Fruit fly (Drosophila melanogaster) whole organism, larva: Measurements from ENCODE around the gene RapGAP1.

Source experiments
- noc ChIP-seq: fragments of 200-800 bp; sonication (Bioruptor generic); optimal IDR thresholded peaks from 3 replicates; lab custom pipeline; 2019; ENCODE audit warnings: missing biosample characterization, mild to moderate bottlenecking, missing genetic modification characterization, moderate library complexity

RapGAP1 gene

DNA sequence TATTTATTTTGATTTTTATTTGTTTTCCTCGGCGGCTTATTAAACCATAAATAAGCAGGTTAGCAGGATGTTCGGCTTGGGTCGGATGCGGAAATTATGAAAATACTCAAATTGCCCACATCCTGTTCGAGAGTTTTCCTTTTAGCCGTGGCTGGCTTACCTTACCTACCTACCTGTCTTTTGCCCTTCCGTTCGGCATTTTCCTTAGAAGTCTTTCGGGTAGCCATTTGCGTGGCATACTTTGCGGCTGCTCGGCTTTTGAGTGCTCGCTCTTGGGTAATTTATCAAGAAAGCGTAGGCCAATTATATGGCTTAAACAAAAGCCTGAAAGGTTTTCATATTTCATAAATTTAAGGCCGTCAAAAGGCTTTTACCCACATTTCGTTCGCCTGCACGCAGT, 14.1 kb upstream of the RapGAP1 start:
- TF ChIP-seq noc (tag; lab: Kevin White, UChicago) = no peak

DNA sequence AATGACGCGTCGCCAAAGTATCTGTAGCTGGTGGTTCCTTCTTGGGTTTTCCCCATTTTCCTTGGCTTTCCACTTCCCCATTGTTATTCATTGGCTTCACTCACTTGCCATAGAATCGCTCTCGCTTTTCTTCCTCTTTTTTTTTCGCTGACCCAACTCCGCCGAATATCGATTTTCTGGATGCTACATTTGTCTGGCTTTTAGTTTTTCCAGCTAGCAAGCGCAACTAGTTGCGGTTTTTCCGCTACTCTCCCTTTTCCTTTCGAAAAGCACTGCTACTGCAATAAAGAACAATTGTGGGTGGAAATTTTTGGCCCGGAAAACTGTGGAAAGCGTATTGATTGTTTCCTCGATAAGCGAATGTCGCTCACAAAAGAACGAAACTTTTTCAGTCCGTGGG, 8.3 kb upstream of the RapGAP1 start:
- TF ChIP-seq noc (tag; lab: Kevin White, UChicago) = no peak

DNA sequence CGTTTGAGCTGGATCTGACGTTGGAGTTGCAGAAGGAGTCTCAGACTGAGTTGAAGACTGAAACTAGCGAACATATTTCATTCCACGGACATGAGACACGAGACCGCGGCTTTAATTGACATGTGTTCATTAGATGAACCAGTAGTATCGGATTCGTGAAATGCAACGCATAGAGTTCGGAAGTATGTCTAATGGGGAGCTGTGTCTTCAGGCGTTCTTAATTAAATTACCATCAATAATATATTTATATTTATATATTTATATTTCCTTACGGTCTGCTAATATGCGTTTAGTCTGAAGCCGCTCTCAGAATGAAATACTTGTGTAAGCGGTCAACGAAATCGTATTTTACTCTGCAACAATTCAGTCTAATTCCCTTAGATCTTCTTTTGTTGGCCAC, 2.8 kb upstream of the RapGAP1 start, which contains the start of gene Spn28B:
Gene Spn28B, plus strand, starts transcription at position 301 of the 400 bp plus-strand sequence.
- TF ChIP-seq noc (tag; lab: Kevin White, UChicago) = no peak

DNA sequence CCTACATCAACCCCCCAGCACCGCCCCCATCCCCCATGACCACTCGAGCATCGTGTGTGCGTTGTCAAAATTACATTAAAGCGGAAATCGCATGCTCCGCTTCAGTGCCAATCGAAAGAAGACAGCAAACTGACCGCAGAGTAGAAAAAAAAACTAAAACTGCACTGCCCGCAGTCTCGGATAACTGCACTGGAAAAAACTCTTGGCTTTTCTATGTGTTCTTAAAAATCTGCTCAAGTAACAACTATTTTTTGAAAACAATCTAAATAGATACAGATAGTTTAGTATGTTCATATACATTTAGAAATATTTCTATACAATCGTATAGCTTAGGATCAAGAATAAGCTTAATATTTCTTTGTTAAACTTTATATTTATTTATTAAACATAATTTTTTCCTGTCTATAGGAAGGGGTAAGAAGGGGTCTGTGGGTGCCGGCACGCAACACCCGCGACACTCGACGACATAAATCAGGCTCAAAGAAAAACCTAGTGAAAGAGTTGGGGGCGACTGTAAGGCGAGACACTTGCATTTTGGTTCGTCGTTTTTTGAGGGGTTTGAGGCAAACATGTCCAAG, 2.0 kb upstream of the RapGAP1 start:
- no peak for TF ChIP-seq noc (tag; lab: Kevin White, UChicago)

DNA sequence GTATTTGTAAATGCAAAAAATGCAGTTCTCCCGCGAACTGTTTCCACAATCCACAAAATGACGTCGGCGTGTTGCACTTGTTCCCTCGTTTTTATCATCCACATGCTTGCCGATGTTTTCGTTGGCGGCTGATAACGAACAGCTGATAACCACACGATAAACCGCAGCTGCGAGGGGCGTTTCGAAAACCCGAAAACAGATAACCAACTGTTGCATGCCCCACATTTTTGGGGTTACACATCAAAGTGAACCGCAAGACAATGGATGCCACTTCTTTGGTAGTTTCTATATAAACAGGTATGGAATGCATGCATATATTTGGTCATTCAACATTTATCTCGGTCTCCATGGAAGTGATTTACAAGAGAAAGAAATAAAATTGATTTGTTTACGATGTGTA, 1.1 kb downstream of the RapGAP1 start:
- no peak for TF ChIP-seq noc (tag; lab: Kevin White, UChicago)

DNA sequence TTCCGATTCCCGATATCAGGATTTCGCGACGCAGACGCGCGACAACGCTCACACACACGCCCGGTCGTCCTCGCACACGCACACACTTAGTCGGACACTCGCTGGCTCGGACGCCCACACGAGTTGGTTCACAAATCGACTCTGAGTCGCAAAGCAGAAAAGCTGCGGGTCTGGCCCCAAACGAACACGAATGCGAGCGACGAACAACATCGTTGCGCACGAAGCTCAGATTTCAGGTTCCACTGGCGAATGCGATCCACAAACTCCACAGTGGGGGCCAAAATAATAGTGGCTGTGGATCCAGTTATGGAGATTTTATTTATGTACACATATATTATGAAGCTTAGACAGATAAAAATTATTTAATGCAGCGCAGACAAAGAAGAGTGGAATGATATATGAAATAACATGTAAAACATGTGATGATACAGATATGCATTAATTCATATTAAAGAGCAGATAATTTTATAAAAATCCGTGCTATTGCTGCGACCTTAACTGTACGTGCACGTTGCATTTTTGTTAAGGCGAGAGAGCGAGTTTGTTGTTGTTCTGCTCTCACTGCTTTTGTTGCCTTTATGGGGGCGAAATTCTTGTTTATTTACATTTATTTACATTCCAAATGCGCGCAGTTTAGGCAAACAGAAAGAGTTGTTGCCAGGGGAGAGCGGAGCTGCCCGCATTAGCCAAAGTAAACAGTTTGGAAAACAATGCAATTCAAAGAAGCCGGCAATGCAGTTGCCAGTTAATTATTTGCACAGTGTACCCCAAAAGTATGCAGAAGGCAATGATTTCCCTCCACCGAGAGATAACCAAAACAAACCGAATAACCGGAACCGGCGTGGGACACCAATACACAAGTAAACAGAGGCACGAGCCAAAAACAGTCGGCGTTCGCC, 2.1 kb downstream of the RapGAP1 start:
- TF ChIP-seq noc (tag; lab: Kevin White, UChicago) = no peak

DNA sequence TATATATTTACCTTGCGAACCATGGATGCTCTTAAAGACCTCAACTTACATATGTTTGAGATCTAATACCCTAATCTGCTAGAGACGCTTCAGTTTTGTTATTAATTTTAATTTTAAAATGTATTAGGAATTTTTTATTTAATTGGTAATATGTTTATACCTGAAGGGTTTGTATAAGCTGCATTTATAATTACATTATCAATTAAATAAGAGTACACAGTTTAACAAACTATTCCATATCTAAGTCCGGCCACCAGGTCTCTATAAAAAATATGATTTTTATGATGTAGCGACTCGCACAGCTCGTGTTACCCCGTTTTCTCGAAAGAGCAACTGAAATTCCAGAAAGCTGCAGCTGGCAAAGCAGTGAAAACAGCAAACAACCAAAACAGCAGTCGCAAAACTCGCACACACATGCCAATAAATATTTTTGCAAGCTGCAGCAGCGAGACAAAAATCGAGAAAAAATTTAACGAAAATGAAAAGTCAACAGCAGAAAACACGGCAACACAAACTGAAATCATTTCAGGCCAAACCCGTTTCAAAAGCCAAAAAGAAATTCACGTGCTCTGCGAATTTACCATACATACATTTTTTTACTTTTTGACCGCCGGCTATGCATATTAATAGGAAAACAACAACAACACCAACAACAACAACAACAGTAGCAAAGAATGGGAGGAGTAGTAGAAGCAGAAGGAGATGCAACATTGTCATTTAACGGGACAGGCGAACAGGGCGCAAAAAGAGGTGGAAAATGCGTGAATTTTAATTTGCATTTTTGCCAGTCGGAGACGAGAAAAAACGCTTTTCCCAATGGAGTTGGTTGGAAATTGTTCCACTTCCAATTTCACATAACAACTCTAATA, 4.3 kb downstream of the RapGAP1 start:
- TF ChIP-seq noc (tag; lab: Kevin White, UChicago) = no peak

DNA sequence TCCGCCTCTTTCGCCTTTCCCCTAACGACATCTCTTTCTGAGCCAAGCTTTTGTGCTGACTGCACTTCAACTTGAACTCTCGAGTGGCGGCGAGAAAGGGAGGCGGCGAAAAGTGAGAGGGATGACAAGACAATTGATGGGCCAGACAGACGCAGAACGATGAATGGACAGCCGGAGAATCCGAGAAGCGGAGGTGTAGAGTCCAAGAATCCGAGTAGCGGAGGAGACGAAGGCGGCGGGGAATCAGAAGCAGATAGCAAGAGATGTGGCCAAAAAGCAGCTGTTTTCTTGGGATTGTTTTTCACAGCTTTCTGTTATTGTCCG, 5.3 kb downstream of the RapGAP1 start:
- no peak for TF ChIP-seq noc (tag; lab: Kevin White, UChicago)

DNA sequence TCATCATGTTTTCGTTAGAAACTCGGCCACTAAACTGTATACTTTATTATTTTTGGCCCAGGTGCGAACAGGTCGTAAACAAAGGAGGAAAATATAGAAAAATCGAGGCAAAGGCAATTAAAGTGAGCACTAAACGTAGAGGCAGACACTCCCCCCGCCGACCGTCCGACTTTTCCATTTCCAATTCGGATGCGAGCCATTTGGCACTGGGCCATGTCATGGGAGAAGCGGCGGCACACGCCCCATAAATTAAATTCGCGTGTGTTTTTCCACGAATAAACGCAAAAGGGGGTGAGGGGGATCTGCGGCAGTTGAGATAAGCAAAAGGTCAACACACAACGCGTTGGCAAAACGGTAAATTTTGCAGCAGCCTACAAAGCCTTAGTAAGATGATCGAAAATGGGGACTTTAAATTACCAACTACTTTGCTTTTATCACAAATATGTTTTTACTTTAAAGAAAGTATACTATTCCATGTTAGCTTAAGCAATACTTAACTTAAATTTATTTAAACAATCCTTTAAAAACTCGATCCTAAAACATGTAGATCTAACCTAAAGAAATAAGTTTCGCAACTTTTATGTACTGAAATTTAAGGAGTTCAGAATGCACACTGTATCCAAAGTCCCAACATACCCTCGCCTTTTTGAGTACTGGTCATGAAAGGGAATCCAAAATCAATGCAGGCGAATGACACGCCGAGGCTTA, 5.8 kb downstream of the RapGAP1 start:
- no peak for TF ChIP-seq noc (tag; lab: Kevin White, UChicago)

DNA sequence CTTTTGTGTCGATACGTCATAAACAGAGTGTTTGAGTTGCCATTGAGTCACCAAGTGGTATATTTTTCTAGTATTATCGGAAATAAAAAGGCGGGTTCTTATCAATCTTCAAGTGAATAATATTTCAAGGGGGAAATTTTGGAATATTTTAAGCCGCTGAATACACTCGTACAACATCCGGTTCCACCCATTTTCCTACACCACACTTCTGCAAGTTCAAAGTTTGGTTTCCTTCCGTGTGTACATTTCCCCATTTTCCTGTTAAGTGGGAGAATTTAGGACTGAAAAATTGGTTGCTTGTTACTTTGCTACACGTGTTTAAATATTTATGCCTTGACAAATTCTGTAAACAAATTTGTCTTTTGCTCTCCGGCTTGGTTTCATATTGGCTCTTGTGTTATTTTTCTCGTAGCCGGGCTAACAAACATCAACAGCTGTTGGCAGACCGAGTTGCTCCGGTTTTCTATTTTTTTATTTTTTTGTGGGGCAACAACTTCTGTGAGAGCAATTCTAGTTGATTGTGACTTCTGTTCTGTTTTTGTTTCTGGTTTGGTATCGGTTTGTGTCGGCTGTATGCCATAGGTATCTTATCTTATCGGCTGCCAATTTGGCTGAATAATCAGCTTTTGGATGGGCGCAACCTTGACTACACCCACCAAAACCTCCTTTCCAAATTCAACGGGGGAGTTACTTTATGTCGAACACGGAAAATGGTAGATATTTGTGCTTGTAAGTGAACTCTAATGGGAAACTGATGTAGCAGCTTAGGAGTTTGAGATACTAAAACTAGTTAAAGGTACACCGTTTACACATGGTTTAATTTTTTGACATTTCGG, 6.9 kb downstream of the RapGAP1 start:
- TF ChIP-seq noc (tag; lab: Kevin White, UChicago) = no peak

DNA sequence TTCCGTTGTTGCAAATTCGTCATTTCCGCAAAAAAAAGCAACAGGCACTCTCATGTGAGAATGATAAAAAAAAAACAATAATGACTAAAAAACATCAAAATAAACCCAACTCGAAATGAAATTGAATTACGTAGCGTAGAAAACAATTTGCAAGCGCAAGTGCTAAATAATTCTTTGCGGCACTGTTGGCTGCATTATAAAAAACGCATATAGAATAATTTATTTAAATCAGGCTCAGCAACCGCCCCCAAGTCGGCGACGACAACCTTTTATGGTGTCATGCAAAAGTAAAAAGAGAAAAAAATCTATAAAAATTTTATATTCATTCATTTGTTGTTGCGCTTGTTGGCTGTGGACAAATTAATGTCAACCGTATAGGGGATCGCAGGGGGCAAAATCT, 8.3 kb downstream of the RapGAP1 start:
- no peak for TF ChIP-seq noc (tag; lab: Kevin White, UChicago)

DNA sequence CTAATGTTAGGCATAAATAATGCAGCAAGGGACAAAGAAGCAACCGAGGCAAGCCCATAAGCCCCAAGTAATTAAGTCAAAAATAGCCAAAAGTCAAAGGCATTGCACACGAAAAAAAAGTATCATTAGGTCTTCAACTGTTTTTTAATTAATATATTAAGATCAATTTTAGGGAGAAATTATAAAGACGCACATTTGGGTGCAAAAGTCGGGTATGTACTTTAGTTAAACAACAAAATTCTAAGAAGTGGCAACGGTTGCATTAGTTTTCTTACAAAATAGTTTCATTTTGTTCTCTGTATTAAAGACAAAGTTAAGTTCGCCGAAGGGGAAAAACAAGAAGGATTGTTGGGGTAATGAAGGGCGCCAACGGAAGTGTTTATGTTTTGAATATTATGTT, 12.2 kb downstream of the RapGAP1 start:
- TF ChIP-seq noc (tag; lab: Kevin White, UChicago) = no peak

DNA sequence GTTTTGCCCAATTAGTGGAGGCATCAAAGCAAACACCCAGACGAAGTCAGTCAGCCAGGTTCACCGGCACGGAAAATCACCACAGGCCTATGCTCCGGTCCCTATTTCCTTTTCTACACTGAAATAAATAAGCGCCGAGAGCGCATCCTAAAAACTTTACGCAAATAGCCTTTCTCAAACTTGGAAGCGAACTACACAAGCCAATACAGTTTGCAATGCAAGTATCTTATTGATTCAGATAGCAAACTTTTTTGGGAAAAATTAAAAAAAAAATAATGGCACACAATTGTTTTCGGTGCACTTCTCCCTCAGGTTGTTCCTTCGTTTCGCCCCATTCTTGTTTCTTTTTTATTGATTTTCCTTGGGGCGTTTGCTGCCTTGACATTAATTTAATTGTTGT, 13.9 kb downstream of the RapGAP1 start:
- TF ChIP-seq noc (tag; lab: Kevin White, UChicago) = no peak

DNA sequence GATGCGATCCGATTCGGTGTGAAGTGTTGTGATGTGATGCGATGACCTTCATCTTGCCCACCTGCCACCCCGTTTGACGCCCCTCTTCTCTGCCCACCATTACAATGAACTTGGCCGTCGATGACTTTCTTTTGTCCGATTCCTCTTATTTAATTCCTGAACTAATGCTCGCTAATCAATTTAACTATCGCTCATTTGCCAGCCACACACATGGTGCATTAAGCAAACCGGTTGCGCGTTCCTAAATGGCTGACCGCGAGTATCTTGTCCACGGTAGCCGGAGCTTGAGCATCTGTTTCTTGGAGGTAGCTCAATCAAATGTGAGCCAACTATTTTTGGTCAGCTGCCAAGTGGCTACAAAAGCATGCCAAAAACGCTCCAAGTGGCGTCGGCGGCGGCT, 16.2 kb downstream of the RapGAP1 start:
- no peak for TF ChIP-seq noc (tag; lab: Kevin White, UChicago)

DNA sequence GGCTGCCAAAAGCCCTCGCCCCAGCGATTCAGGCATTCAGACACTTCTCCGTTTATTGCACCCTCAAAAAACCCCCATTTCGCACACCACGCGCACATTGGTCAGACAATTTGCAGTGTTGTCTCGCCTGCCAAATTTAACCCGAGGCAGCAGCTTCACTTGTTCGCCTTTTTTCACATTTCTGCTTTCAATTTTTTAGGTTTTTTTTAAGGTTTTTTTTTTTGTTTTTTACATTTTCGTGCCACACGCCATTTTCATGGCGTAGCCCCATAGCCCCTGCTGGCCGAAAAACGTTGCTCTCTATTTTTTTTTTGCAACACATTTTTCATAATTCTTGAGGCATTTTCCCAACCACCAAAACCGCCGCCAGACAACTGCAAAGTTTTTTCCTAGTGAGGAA, 19.2 kb downstream of the RapGAP1 start:
- no peak for TF ChIP-seq noc (tag; lab: Kevin White, UChicago)
